Fruit fly (Drosophila melanogaster) whole organism, pupa: ENCODE data around the gene CG13728.

ENCODE experiments used
- CG34367 ChIP-seq: fragments of 200-800 bp; sonication (Bioruptor generic); optimal IDR thresholded peaks from 2 replicates; lab custom pipeline; 2018; ENCODE audit warnings: missing biosample characterization, mild to moderate bottlenecking, missing genetic modification characterization
- Pif1A ChIP-seq: fragments of 200-800 bp; sonication (Bioruptor generic); optimal IDR thresholded peaks from 3 replicates; lab custom pipeline; 2016; ENCODE audit warnings: missing biosample characterization, missing genetic modification characterization

dm6 chr3L:17366936-17367335, 15.6 kb downstream of the CG13728 start:
- TF ChIP-seq Pif1A (GFP tag; lab: Kevin White, UChicago) (no peak), CG34367 (no peak)
